Worm (Caenorhabditis elegans): ENCODE results near the gene T09F5.10.

T09F5.10 gene

DNA sequence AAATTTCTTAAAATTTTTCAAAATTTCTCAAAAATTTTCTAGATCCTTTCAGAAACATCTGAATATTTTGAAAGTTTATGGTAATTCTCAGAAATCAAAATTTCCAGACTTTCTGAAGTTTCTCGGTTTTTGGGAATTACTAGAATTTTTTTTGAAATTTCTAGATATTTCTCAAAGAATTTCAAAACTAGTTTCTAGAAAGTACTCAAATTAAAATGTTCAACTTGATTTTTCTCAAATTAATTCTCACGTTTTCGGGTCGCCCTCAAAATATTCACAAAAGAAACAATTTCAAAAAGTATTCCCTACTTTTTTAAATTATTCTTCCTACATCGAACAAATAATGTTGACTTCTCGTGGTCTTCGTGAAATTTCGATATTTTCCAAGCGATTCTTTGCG is at the start of gene T09F5.10:
Gene T09F5.10 (plus strand): TSS at position 301 of the 400 bp plus-strand sequence.
- TF ChIP-seq dao-5 (tag; optimal IDR thresholded peaks at IDR 0.05) (no peak), W03F9.2 (tag; optimal IDR thresholded peaks at IDR 0.05) (no peak), him-1 (tag; optimal IDR thresholded peaks at IDR 0.05) (no peak)

- no peak for TF ChIP-seq him-1 (tag; optimal IDR thresholded peaks at IDR 0.05)
- no peak for TF ChIP-seq dao-5 (tag; optimal IDR thresholded peaks at IDR 0.05)
- no peak for TF ChIP-seq W03F9.2 (tag; optimal IDR thresholded peaks at IDR 0.05)
These were observed 47.4 kb upstream of the T09F5.10 start, which contains the start of gene str-171 for ce11 chrV:15132423-15132822. TSS of gene str-171 (minus strand) at chrV:15132523.

DNA sequence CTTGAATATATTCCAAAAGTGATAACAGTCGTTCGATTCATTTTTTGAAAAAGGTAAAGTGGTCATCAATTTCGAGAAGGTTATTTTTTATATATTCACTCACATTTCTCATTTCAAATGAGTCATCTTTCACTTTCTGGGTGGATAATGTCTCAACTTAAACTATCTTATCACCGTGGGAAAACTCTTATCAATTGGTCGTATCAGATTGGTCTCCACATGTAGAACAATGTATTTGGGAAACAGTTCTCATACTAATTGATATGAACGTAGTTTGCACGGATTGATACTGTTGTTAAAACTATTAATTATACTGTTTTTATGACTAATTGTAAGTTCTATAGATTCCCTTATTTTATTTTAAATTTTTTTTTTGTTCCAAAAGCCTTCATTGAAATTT is 46.0 kb upstream of the T09F5.10 start:
- TF ChIP-seq W03F9.2 (tag; optimal IDR thresholded peaks at IDR 0.05) (no peak), dao-5 (tag; optimal IDR thresholded peaks at IDR 0.05) (no peak), him-1 (tag; optimal IDR thresholded peaks at IDR 0.05) (no peak)

ce11 chrV:15136772-15137171 is 43.1 kb upstream of the T09F5.10 start, which contains the start of gene aipl-1:
TSS of gene aipl-1 (minus strand) at chrV:15136801.
- peak; percentile 65 for TF ChIP-seq W03F9.2 (tag; optimal IDR thresholded peaks at IDR 0.05)
- TF ChIP-seq dao-5 (tag; optimal IDR thresholded peaks at IDR 0.05) = no peak
- TF ChIP-seq him-1 (tag; optimal IDR thresholded peaks at IDR 0.05) = no peak

DNA sequence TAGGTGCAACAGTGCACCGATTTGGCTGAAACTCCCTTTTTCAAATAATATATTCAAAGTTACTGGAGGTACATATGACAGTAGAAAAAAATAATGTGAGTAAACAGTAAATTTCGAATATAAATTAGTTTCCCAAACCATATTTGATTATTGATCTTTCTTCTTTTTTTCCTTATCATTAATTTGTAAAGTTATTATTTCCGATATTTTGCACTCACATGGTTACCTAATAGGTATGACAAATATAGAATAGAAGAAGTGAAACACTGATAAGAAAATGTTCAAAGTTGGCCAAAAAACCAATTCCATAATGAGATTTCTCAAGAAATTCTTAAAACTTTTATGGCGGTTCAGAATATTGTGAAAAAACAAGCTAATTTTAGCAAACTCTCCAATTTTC is 40.0 kb upstream of the T09F5.10 start:
- TF ChIP-seq W03F9.2 (tag; optimal IDR thresholded peaks at IDR 0.05) (no peak), him-1 (tag; optimal IDR thresholded peaks at IDR 0.05) (no peak), dao-5 (tag; optimal IDR thresholded peaks at IDR 0.05) (no peak)

DNA sequence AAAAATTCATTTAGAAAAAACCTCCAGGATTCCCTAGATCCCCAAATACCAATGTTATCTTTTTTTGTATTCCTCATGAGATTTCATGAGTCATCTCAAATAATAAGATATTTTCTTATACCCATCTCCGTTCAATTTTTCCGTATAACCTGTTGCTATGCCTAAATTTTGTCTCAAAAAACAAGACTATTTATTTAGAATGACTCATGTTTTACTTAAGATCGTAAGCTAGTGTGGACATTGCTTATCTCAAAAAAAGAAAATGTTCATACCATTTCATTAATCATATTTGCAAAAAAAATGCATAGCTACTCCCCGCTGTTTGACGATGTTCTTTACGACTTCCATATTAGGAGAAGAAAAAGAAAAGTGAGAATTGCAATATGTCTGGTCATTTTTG is 39.6 kb upstream of the T09F5.10 start, which contains the start of gene K08F9.3:
Gene K08F9.3 (plus strand): TSS at position 301 of the 400 bp plus-strand sequence.
- no peak for TF ChIP-seq dao-5 (tag; optimal IDR thresholded peaks at IDR 0.05)
- no peak for TF ChIP-seq W03F9.2 (tag; optimal IDR thresholded peaks at IDR 0.05)
- no peak for TF ChIP-seq him-1 (tag; optimal IDR thresholded peaks at IDR 0.05)

- TF ChIP-seq dao-5 (tag; optimal IDR thresholded peaks at IDR 0.05) = no peak
- no peak for TF ChIP-seq W03F9.2 (tag; optimal IDR thresholded peaks at IDR 0.05)
- no peak for TF ChIP-seq him-1 (tag; optimal IDR thresholded peaks at IDR 0.05)
These were observed 36.6 kb upstream of the T09F5.10 start, which contains the start of gene K08F9.1 for ce11 chrV:15143285-15143684. TSS of gene K08F9.1 (minus strand) at chrV:15143385.

ce11 chrV:15143798-15144197 is 36.1 kb upstream of the T09F5.10 start, which contains the start of gene K08F9.4:
TSS of gene K08F9.4 (plus strand) at chrV:15144019.
- TF ChIP-seq dao-5 (tag; optimal IDR thresholded peaks at IDR 0.05) = no peak
- TF ChIP-seq W03F9.2 (tag; optimal IDR thresholded peaks at IDR 0.05) = peak; percentile 64
- TF ChIP-seq him-1 (tag; optimal IDR thresholded peaks at IDR 0.05) = no peak

DNA sequence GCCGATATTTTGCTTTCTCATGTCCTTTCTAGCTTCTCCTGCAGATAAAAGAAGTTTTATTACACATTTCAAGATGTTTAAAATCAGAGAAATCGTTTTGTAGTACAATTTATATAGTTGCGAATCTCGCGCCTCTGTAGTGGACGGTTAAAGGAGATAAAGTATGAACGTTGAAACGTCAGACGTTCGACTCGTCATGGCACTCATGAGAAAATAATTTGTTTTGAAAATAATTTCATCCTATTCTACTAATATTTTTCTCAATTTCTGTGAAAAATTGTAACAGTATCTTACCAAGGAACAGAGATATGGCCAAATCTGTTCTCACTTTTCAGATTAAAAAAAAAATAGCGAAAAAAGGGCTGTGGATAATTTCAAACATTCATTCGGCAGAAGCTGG is 32.1 kb upstream of the T09F5.10 start, which contains the start of gene T09F5.20:
Gene T09F5.20 (minus strand): TSS at position 101 of the 400 bp plus-strand sequence.
- TF ChIP-seq dao-5 (tag; optimal IDR thresholded peaks at IDR 0.05) (no peak), W03F9.2 (tag; optimal IDR thresholded peaks at IDR 0.05) (no peak), him-1 (tag; optimal IDR thresholded peaks at IDR 0.05) (no peak)

ce11 chrV:15148800-15149199 is 31.1 kb upstream of the T09F5.10 start, which contains the start of gene T09F5.1:
TSS of gene T09F5.1 (plus strand) at chrV:15149100.
- TF ChIP-seq W03F9.2 (tag; optimal IDR thresholded peaks at IDR 0.05) = no peak
- no peak for TF ChIP-seq dao-5 (tag; optimal IDR thresholded peaks at IDR 0.05)
- no peak for TF ChIP-seq him-1 (tag; optimal IDR thresholded peaks at IDR 0.05)

DNA sequence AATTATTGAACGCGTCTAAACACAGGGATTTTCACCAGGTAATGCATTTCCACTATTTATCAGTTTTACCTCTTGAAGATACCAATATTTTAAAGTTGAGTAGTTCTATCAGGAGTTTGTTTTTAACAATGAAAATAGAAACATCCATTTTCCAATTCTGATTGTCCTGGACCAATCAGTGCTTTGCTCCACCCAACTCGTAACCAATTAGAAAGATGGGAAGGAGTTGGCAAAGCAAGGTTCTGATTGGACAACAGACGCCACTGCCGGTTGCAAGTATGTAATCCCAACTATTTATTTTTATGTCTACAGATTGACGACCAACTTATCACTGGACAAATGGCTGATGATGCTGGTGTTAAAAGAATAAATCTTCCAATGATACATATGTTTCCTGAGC is 29.7 kb upstream of the T09F5.10 start:
- no peak for TF ChIP-seq him-1 (tag; optimal IDR thresholded peaks at IDR 0.05)
- no peak for TF ChIP-seq W03F9.2 (tag; optimal IDR thresholded peaks at IDR 0.05)
- no peak for TF ChIP-seq dao-5 (tag; optimal IDR thresholded peaks at IDR 0.05)

- TF ChIP-seq dao-5 (tag; optimal IDR thresholded peaks at IDR 0.05) (no peak), W03F9.2 (tag; optimal IDR thresholded peaks at IDR 0.05) (no peak), him-1 (tag; optimal IDR thresholded peaks at IDR 0.05) (no peak)
These were observed 29.2 kb upstream of the T09F5.10 start, which contains the start of gene T09F5.2 for ce11 chrV:15150661-15151060. TSS of gene T09F5.2 (plus strand) at chrV:15150961.

ce11 chrV:15152010-15152409 is 27.8 kb upstream of the T09F5.10 start:
- no peak for TF ChIP-seq dao-5 (tag; optimal IDR thresholded peaks at IDR 0.05)
- TF ChIP-seq him-1 (tag; optimal IDR thresholded peaks at IDR 0.05) = no peak
- no peak for TF ChIP-seq W03F9.2 (tag; optimal IDR thresholded peaks at IDR 0.05)

DNA sequence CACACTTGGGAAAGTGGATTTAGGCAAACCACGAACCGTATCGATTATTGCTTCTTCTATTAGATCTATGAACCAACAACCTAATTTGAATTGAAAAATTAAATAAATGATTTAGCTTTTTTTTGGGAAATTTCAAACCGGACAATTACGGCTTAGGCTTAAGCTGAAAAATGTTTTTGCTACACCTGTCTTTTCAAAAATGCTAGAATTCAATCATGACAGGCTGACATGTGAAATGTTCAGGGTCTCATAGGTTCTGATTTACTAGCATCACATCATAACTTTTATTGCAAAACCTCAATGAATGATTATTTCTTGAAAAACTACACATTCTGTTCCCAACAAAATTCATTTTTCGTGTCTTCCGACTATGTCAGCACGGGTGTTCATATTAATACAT is 26.6 kb upstream of the T09F5.10 start, which contains the start of gene srh-55:
Gene srh-55 (plus strand): TSS at position 301 of the 400 bp plus-strand sequence.
- TF ChIP-seq dao-5 (tag; optimal IDR thresholded peaks at IDR 0.05) = no peak
- no peak for TF ChIP-seq him-1 (tag; optimal IDR thresholded peaks at IDR 0.05)
- TF ChIP-seq W03F9.2 (tag; optimal IDR thresholded peaks at IDR 0.05) = no peak

ce11 chrV:15156504-15156903 is 23.4 kb upstream of the T09F5.10 start:
- TF ChIP-seq W03F9.2 (tag; optimal IDR thresholded peaks at IDR 0.05) (no peak), him-1 (tag; optimal IDR thresholded peaks at IDR 0.05) (no peak), dao-5 (tag; optimal IDR thresholded peaks at IDR 0.05) (no peak)

Data from whole organism, L4/young adult.